Worm (Caenorhabditis elegans) whole organism, L3 larva: ENCODE measurements around the gene K02F3.2.

Experiments
- R02D3.7 ChIP-seq: fragments of 150-350 bp; optimal IDR thresholded peaks from 2 replicates; lab custom pipeline; 2014; ENCODE audit warnings: missing biosample characterization, missing genetic modification characterization
- ZK546.5 ChIP-seq: sonication (generic microtip); optimal IDR thresholded peaks from 2 replicates; lab custom pipeline; 2017; ENCODE audit warnings: missing biosample characterization, missing genetic modification characterization
- aly-2 ChIP-seq: fragments of 150-350 bp; optimal IDR thresholded peaks from 2 replicates; lab custom pipeline; 2014; ENCODE audit warnings: missing biosample characterization, missing genetic modification characterization
- ama-1 ChIP-seq: fragments of 150-350 bp; optimal IDR thresholded peaks from 2 replicates; lab custom pipeline; 2018
- ceh-16 ChIP-seq: sonication (generic microtip); optimal IDR thresholded peaks from 2 replicates; lab custom pipeline; 2017; ENCODE audit warnings: missing biosample characterization, missing genetic modification characterization
- ceh-28 ChIP-seq: fragments of 150-350 bp; optimal IDR thresholded peaks from 2 replicates; lab custom pipeline; 2014; ENCODE audit warnings: missing biosample characterization, missing genetic modification reagents, missing genetic modification characterization
- ceh-82 ChIP-seq: fragments of 150-350 bp; optimal IDR thresholded peaks from 2 replicates; lab custom pipeline; 2014; ENCODE audit warnings: missing biosample characterization, missing genetic modification characterization
- ceh-9 ChIP-seq: sonication (generic microtip); optimal IDR thresholded peaks from 2 replicates; lab custom pipeline; 2018; ENCODE audit warnings: missing biosample characterization, missing genetic modification characterization
- daf-12 ChIP-seq: fragments of 150-350 bp; optimal IDR thresholded peaks from 2 replicates; lab custom pipeline; 2014; ENCODE audit warnings: missing biosample characterization, missing genetic modification reagents, missing genetic modification characterization
- egl-27 ChIP-seq: sonication (generic microtip); optimal IDR thresholded peaks from 4 replicates; lab custom pipeline; 2017; ENCODE audit warnings: missing biosample characterization, missing genetic modification reagents, missing genetic modification characterization
- egl-5 ChIP-seq: fragments of 150-350 bp; optimal IDR thresholded peaks from 2 replicates; lab custom pipeline; 2017; ENCODE audit warnings: missing biosample characterization, missing genetic modification reagents, missing genetic modification characterization, inconsistent platforms
- elt-1 ChIP-seq: fragments of 150-350 bp; optimal IDR thresholded peaks from 2 replicates; lab custom pipeline; 2014; ENCODE audit warnings: missing biosample characterization, missing genetic modification characterization
- elt-3 ChIP-seq, 3 experiments: fragments of 150-350 bp in 1 of 3; sonication (generic microtip) in 2 of 3; optimal IDR thresholded peaks; 2 replicates in 2 of 3; 4 replicates in 1 of 3; lab custom pipeline; 2014 to 2017; ENCODE audit warnings: missing biosample characterization in 3 of 3, missing genetic modification characterization in 3 of 3
- eor-1 ChIP-seq, 2 experiments: fragments of 150-350 bp; optimal IDR thresholded peaks; 2 replicates each; lab custom pipeline; 2014 to 2018; ENCODE audit warnings: missing biosample characterization in 2 of 2, missing genetic modification characterization in 2 of 2
- fkh-2 ChIP-seq: fragments of 150-350 bp; optimal IDR thresholded peaks from 2 replicates; lab custom pipeline; 2014; ENCODE audit warnings: missing biosample characterization, missing genetic modification reagents, missing genetic modification characterization
- hmg-11 ChIP-seq: sonication (generic microtip); optimal IDR thresholded peaks from 2 replicates; lab custom pipeline; 2016; ENCODE audit warnings: missing genetic modification characterization, missing compliant biosample characterization
- jun-1 ChIP-seq: fragments of 150-350 bp; optimal IDR thresholded peaks from 2 replicates; lab custom pipeline; 2014; ENCODE audit warnings: missing biosample characterization, missing genetic modification reagents, missing genetic modification characterization
- lin-15B ChIP-seq: fragments of 150-350 bp; optimal IDR thresholded peaks from 2 replicates; lab custom pipeline; 2014; ENCODE audit warnings: missing biosample characterization, missing genetic modification characterization
- lin-39 ChIP-seq: fragments of 150-350 bp; optimal IDR thresholded peaks from 2 replicates; lab custom pipeline; 2018; ENCODE audit warnings: missing biosample characterization, missing genetic modification reagents, missing genetic modification characterization
- lsy-12 ChIP-seq: sonication (generic microtip); optimal IDR thresholded peaks from 2 replicates; lab custom pipeline; 2016; ENCODE audit warnings: mild to moderate bottlenecking, missing genetic modification characterization, missing compliant biosample characterization
- mml-1 ChIP-seq: fragments of 150-350 bp; sonication (generic microtip); optimal IDR thresholded peaks from 3 replicates; lab custom pipeline; 2014; ENCODE audit warnings: missing biosample characterization, missing genetic modification characterization
- nfya-1 ChIP-seq: sonication (generic microtip); optimal IDR thresholded peaks from 2 replicates; lab custom pipeline; 2017; ENCODE audit warnings: missing genetic modification characterization, mild to moderate bottlenecking, missing compliant biosample characterization, antibody characterized with exemption, moderate library complexity; ENCODE audit not compliant: insufficient read depth
- nhr-11 ChIP-seq: fragments of 150-350 bp; optimal IDR thresholded peaks from 2 replicates; lab custom pipeline; 2014; ENCODE audit warnings: missing biosample characterization, missing genetic modification characterization
- nhr-12 ChIP-seq: fragments of 150-350 bp; optimal IDR thresholded peaks from 2 replicates; lab custom pipeline; 2014; ENCODE audit warnings: missing biosample characterization, missing genetic modification characterization
- nhr-23 ChIP-seq: fragments of 150-350 bp; optimal IDR thresholded peaks from 2 replicates; lab custom pipeline; 2014; ENCODE audit warnings: missing biosample characterization, missing genetic modification reagents, missing genetic modification characterization
- nhr-237 ChIP-seq: fragments of 150-350 bp; optimal IDR thresholded peaks from 2 replicates; lab custom pipeline; 2014; ENCODE audit warnings: missing biosample characterization, missing genetic modification characterization
- nhr-25 ChIP-seq: sonication (generic microtip); optimal IDR thresholded peaks from 2 replicates; lab custom pipeline; 2017; ENCODE audit warnings: missing biosample characterization, missing genetic modification characterization
- nhr-43 ChIP-seq: sonication (generic microtip); optimal IDR thresholded peaks from 2 replicates; lab custom pipeline; 2016; ENCODE audit warnings: mild to moderate bottlenecking, missing genetic modification characterization, missing compliant biosample characterization; ENCODE audit not compliant: poor library complexity, severe bottlenecking
- nhr-77 ChIP-seq: fragments of 150-350 bp; optimal IDR thresholded peaks from 2 replicates; lab custom pipeline; 2014; ENCODE audit warnings: missing biosample characterization, missing genetic modification characterization
- pha-4 ChIP-seq: fragments of 150-350 bp; optimal IDR thresholded peaks from 2 replicates; lab custom pipeline; 2014; ENCODE audit warnings: missing biosample characterization, missing genetic modification reagents, missing genetic modification characterization
- sea-2 ChIP-seq: fragments of 150-350 bp; sonication (generic microtip); optimal IDR thresholded peaks from 4 replicates; lab custom pipeline; 2014; ENCODE audit warnings: missing biosample characterization, missing genetic modification reagents, missing genetic modification characterization
- skn-1 ChIP-seq: fragments of 150-350 bp; optimal IDR thresholded peaks from 2 replicates; lab custom pipeline; 2014; ENCODE audit warnings: missing biosample characterization, missing genetic modification characterization
- tbx-2 ChIP-seq: sonication (generic microtip); optimal IDR thresholded peaks from 2 replicates; lab custom pipeline; 2016; ENCODE audit warnings: mild to moderate bottlenecking, missing genetic modification characterization, missing compliant biosample characterization
- unc-62 ChIP-seq: fragments of 150-350 bp; sonication (generic microtip); optimal IDR thresholded peaks from 4 replicates; lab custom pipeline; 2014; ENCODE audit warnings: missing biosample characterization, missing genetic modification reagents, missing genetic modification characterization
- zag-1 ChIP-seq: fragments of 150-350 bp; optimal IDR thresholded peaks from 2 replicates; lab custom pipeline; 2014; ENCODE audit warnings: missing biosample characterization, missing genetic modification characterization
- ztf-11 ChIP-seq: fragments of 150-350 bp; optimal IDR thresholded peaks from 2 replicates; lab custom pipeline; 2014; ENCODE audit warnings: missing biosample characterization, missing genetic modification characterization
- ztf-4 ChIP-seq: fragments of 150-350 bp; optimal IDR thresholded peaks from 2 replicates; lab custom pipeline; 2014; ENCODE audit warnings: missing biosample characterization, missing genetic modification characterization

The K02F3.2 gene

ce11 chrIII:852296-852695 is 6.7 kb downstream of the K02F3.2 start, which contains the start of gene moma-1:
moma-1 (minus strand) TSS chrIII:852396.
- TF ChIP-seq mml-1 (tag; lab: Kevin White, UChicago) (no peak), skn-1 (no peak), nfya-1 (tag; lab: Kevin White, UChicago) (no peak), eor-1 (tag; optimal IDR thresholded peaks at IDR 0.05; lab: Kevin White, UChicago) (no peak), tbx-2 (no peak), unc-62 (GFP tag; lab: Kevin White, UChicago) (no peak), aly-2 (tag; lab: Kevin White, UChicago) (no peak), ceh-16 (tag; lab: Kevin White, UChicago) (no peak), lin-39 (no peak), elt-3 (tag; optimal IDR thresholded peaks at IDR 0.05; lab: Kevin White, UChicago) (no peak), lsy-12 (no peak), hmg-11 (tag; lab: Kevin White, UChicago) (no peak), egl-27 (no peak), ztf-11 (no peak), zag-1 (no peak), ceh-82 (no peak)

ce11 chrIII:853414-853813 is 7.8 kb downstream of the K02F3.2 start:
- TF ChIP-seq nhr-25 (tag; lab: Kevin White, UChicago) (no peak), nfya-1 (tag; lab: Kevin White, UChicago) (no peak), ceh-9 (tag; lab: Kevin White, UChicago) (no peak), ztf-4 (no peak), pha-4 (tag; lab: Kevin White, UChicago) (no peak), aly-2 (tag; lab: Kevin White, UChicago) (no peak), elt-1 (tag; lab: Kevin White, UChicago) (no peak), ceh-16 (tag; lab: Kevin White, UChicago) (no peak), eor-1 (tag; optimal IDR thresholded peaks at IDR 0.05; lab: Kevin White, UChicago) (no peak), jun-1 (tag; lab: Kevin White, UChicago) (no peak), lin-15B (tag; lab: Kevin White, UChicago) (no peak), nhr-237 (no peak), nhr-12 (no peak)

ce11 chrIII:853859-854359 is 8.3 kb downstream of the K02F3.2 start, which contains the start of the genes rnp-5 and tag-51:
rnp-5 (minus strand) TSS chrIII:853909.
tag-51 (plus strand) TSS chrIII:854221.
- peak; percentile 21 for TF ChIP-seq lin-15B (tag; lab: Kevin White, UChicago)
- TF ChIP-seq fkh-2 (tag; lab: Kevin White, UChicago): no peak
- TF ChIP-seq aly-2 (tag; lab: Kevin White, UChicago): no peak
- TF ChIP-seq jun-1 (tag; lab: Kevin White, UChicago): no peak
- peak; percentile 51 for TF ChIP-seq R02D3.7
- no peak for TF ChIP-seq unc-62 (GFP tag; lab: Kevin White, UChicago)
- TF ChIP-seq pha-4 (tag; lab: Kevin White, UChicago): peak; percentile 53
- no peak for TF ChIP-seq ceh-16 (tag; lab: Kevin White, UChicago)
- TF ChIP-seq nhr-11 (tag; lab: Kevin White, UChicago): no peak
- TF ChIP-seq tbx-2: no peak
- TF ChIP-seq egl-5: no peak
- TF ChIP-seq lin-39: no peak

ce11 chrIII:856260-856659 is 10.6 kb downstream of the K02F3.2 start, which contains the start of gene K02F3.12:
K02F3.12 (plus strand) TSS chrIII:856560.
- TF ChIP-seq ceh-16 (tag; lab: Kevin White, UChicago) (no peak), nhr-23 (tag; lab: Kevin White, UChicago) (no peak), lin-15B (tag; lab: Kevin White, UChicago) (no peak), ama-1 (lab: Kevin White, UChicago) (no peak), daf-12 (tag; lab: Kevin White, UChicago) (no peak), pha-4 (tag; lab: Kevin White, UChicago) (no peak), nhr-12 (no peak), elt-1 (tag; lab: Kevin White, UChicago) (no peak), sea-2 (GFP tag; lab: Kevin White, UChicago) (no peak), ztf-11 (no peak), fkh-2 (tag; lab: Kevin White, UChicago) (no peak), nhr-43 (tag; lab: Kevin White, UChicago) (no peak), ceh-28 (no peak), nhr-77 (tag; lab: Kevin White, UChicago) (no peak), ZK546.5 (tag; lab: Kevin White, UChicago) (no peak)
